Worm (Caenorhabditis elegans) whole organism, young adult: Measurements from ENCODE around the gene K10D11.7.

ENCODE experiments used
- F39B2.1 ChIP-seq: fragments of 200-800 bp; sonication (Bioruptor generic); IDR thresholded peaks from 2 replicates; pipeline ENCODE4 v1.3.6; 2022; ENCODE audit warnings: missing genetic modification reagents, missing genetic modification characterization, missing compliant biosample characterization
- T07F8.4 ChIP-seq: sonication (generic microtip); optimal IDR thresholded peaks from 2 replicates; lab custom pipeline; 2016; ENCODE audit warnings: mild to moderate bottlenecking, missing genetic modification characterization, moderate library complexity, missing compliant biosample characterization
- lir-1 ChIP-seq: fragments of 200-800 bp; sonication (Bioruptor generic); conservative IDR thresholded peaks from 2 replicates; pipeline ENCODE4 v1.3.6; 2022; ENCODE audit warnings: missing genetic modification reagents, missing genetic modification characterization, missing compliant biosample characterization
- sea-2 ChIP-seq: fragments of 200-800 bp; sonication (Bioruptor generic); IDR thresholded peaks from 2 replicates; pipeline ENCODE4 v1.3.6; 2022; ENCODE audit warnings: missing genetic modification characterization, missing compliant biosample characterization
- snpc-3.4 ChIP-seq: sonication (generic microtip); optimal IDR thresholded peaks from 2 replicates; lab custom pipeline; 2017; ENCODE audit warnings: missing genetic modification characterization, mild to moderate bottlenecking, missing compliant biosample characterization, antibody characterized with exemption, moderate library complexity, missing genotype, missing genetic modification reagents
- sptf-2 ChIP-seq: fragments of 200-800 bp; sonication (Bioruptor generic); optimal IDR thresholded peaks from 2 replicates; lab custom pipeline; 2018; ENCODE audit warnings: mild to moderate bottlenecking, missing genetic modification characterization, missing compliant biosample characterization
- ztf-3 ChIP-seq: fragments of 200-800 bp; sonication (Bioruptor generic); optimal IDR thresholded peaks from 2 replicates; lab custom pipeline; 2018; ENCODE audit warnings: mild to moderate bottlenecking, missing genetic modification characterization, missing compliant biosample characterization
- ztf-6 ChIP-seq: fragments of 200-800 bp; sonication (Bioruptor generic); IDR thresholded peaks from 2 replicates; pipeline ENCODE4 v1.3.6; 2022; ENCODE audit warnings: missing genetic modification reagents, missing genetic modification characterization, missing compliant biosample characterization

- TF ChIP-seq T07F8.4 (no peak), snpc-3.4 (no peak), lir-1 (GFP tag; lab: Robert Waterston, UW) (no peak), sea-2 (no peak), F39B2.1 (no peak), ztf-3 (GFP tag; lab: Kevin White, UChicago) (no peak), sptf-2 (no peak), ztf-6 (GFP tag; lab: Robert Waterston, UW) (no peak)
Observed at ce11 chrIV:13044980-13045379, 49.2 kb upstream of the K10D11.7 start.
